Fruit fly (Drosophila melanogaster): ENCODE measurements around the gene U2af38.

dm6 chr2L:303306-303962 is 9.0 kb upstream of the U2af38 start:
- TF ChIP-seq psq (optimal IDR thresholded peaks at IDR 0.05) (no peak), pan (optimal IDR thresholded peaks at IDR 0.05) (no peak), usp (GFP tag; optimal IDR thresholded peaks at IDR 0.05) (no peak), CG8478 (optimal IDR thresholded peaks at IDR 0.05) (no peak), EcR (GFP tag; optimal IDR thresholded peaks at IDR 0.05) (no peak)
